Worm (Caenorhabditis elegans): ENCODE data around the gene nhx-2.

nhx-2 gene

DNA sequence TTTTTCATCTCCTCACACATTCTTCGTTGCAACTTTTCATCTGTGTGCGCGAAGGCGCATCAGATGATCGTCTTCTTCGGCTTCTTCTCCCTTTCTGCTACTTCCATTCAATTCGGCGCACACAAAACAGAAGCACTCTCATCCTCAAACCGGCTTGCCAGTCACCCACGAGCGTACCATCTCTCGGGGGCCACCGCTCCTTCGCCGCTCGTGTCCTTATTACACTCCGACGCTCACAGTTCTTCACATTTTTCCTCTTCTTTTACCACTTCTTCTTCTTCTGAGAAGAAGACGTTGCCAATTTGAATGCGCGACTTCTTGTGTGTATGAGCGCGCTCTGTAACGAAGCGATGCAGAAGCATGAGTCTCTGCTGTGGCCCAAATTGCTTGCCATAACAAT is 15.2 kb downstream of the nhx-2 start:
- TF ChIP-seq egl-44 (GFP tag; IDR thresholded peaks at IDR 0.05) = no peak
- 0 out of 2 replicates have a peak, but pooled peaks have one; percentile 45 for TF ChIP-seq zfh-2 (GFP tag; conservative IDR thresholded peaks at IDR 0.05)

DNA sequence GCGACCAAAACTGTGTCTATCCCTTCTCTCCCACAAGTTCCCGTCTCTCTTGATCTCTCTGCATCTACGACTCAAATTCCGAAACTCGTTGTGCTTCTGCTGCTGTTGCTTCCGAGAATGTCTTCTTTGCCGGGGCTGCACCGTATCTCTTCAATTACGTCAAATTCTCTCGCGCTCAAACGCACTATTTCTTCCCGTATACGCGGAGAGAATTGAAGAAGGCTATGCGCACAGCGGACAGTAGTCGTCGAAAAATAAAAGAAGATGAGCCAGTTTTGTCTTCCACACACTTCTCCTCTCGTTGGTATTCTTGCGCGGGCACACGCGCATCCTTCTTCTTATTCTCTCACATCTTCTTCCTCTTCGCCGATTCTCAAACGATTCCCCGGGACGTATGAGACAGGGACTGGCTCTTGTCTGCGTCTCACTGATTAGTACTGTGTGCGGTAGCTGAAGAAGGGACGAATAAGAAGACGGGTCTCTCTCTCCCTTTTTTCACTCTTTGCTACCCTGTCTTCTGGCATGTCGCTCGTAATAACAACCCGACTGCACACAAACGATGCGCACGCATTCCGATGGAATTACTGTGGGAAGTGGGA is 17.4 kb downstream of the nhx-2 start:
- TF ChIP-seq sea-2 (GFP tag; IDR thresholded peaks at IDR 0.05) (no peak), zfh-2 (GFP tag; conservative IDR thresholded peaks at IDR 0.05) (0 out of 2 replicates have a peak, but pooled peaks have one; percentile 21)

DNA sequence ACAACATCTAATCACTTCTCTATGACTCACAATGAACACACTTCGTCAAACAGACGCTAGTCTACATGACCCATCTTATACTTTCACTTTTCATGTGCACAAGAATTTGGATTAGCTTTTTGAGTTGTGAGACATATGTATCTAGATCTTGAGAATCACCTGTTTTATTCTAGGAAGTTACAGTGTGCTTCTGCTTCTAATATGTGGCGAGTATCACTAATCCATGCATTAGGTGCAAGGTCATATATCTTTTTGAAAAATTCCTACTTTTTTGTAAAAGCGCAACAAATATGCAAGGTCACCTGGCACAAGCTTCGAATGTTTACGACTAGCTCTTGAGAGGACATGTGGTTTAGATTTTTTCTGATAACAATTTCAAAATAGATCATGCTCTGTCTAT is 18.0 kb downstream of the nhx-2 start:
- TF ChIP-seq let-607 (tag; optimal IDR thresholded peaks at IDR 0.05) = no peak
- no peak for TF ChIP-seq D2030.7 (GFP tag; IDR thresholded peaks at IDR 0.05)
- TF ChIP-seq lin-40 (tag; optimal IDR thresholded peaks at IDR 0.05) = no peak
- no peak for TF ChIP-seq F23B12.7 (tag; optimal IDR thresholded peaks at IDR 0.05; ENCODE audit: insufficient read depth)

DNA sequence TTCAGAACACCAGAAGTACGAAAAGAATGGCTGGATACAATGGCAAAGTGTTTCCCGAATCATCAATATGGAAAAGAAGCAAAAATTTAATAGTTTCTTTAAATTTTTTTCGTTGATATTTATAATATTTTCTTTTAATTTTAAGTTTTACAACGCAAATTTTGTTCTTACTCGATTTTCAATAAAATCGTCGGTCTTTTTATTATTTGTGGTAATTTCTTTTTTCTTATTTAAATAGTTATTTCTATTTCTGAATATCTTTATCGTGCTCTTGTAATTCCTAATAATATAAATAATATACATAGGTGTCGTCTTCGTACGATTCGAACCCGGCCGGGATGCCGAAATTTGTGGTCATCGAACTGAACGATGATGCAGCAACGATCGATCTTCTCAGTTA is 22.1 kb downstream of the nhx-2 start, which contains the start of gene lir-1:
Gene lir-1 (plus strand): TSS at position 301 of the 400 bp plus-strand sequence.
- no peak for TF ChIP-seq akir-1 (GFP tag; optimal IDR thresholded peaks at IDR 0.05)
- TF ChIP-seq F49E8.2 (tag; optimal IDR thresholded peaks at IDR 0.05; ENCODE audit: insufficient read depth) = no peak

DNA sequence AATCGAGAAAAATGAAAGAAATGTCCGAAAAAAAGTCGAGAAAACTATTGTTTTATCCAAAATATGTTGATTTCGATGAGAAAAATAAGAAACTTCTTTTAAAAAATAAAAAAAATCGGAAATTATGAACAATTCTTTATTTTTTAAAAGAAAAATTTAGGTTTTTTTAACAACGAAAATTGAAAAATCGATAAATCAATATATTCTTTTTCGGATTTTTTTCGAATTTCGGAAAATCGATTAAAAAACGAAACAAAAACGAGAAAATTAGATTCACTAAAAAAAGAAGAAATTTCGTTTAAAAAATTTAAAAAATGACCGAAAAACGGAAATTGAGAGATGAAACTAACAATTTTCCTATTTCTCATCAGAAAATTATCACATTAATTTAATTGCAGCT is 23.7 kb downstream of the nhx-2 start:
- no peak for TF ChIP-seq nhr-80 (tag; optimal IDR thresholded peaks at IDR 0.05)
- TF ChIP-seq ztf-28 (GFP tag; IDR thresholded peaks at IDR 0.05) = no peak
- no peak for TF ChIP-seq F49E8.2 (tag; optimal IDR thresholded peaks at IDR 0.05; ENCODE audit: insufficient read depth)
- no peak for TF ChIP-seq attf-3 (GFP tag; conservative IDR thresholded peaks at IDR 0.05)
- TF ChIP-seq Y79H2A.3 (GFP tag; conservative IDR thresholded peaks at IDR 0.05) = no peak
- TF ChIP-seq ztf-26 (tag; optimal IDR thresholded peaks at IDR 0.05) = no peak
- no peak for TF ChIP-seq bed-2 (GFP tag; IDR thresholded peaks at IDR 0.05)
- TF ChIP-seq nfya-2 (GFP tag; IDR thresholded peaks at IDR 0.05) = no peak

DNA sequence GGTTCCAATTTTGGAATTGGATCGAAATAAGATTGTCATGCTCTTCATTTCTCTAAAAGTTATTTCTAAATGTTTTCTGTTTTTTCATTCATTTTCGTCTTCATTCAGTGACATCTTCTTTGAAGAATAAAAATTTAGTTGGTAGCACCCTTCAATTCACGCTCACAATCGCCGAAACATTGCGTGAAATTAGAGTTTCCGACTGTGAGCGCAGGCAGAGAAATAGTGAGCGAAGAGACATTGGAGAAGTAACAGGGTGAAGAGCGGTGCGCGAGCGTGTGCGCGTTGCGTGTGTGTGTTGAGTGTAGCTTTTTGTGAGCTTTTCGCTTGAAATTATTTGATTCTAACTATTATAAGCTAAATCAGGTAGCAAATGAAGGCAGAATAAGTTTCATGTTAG is 24.3 kb downstream of the nhx-2 start:
- TF ChIP-seq pbrm-1 (GFP tag; IDR thresholded peaks at IDR 0.05) = 0 out of 2 replicates have a peak, but pooled peaks have one; percentile 31
- TF ChIP-seq mcd-1 (GFP tag; IDR thresholded peaks at IDR 0.05) = 0 out of 2 replicates have a peak, but pooled peaks have one; percentile 14
- TF ChIP-seq F39B2.1 (GFP tag; IDR thresholded peaks at IDR 0.05) = no peak
- TF ChIP-seq nfya-1 (tag; optimal IDR thresholded peaks at IDR 0.05; ENCODE audit: borderline replicate concordance, insufficient read depth) = no peak
- TF ChIP-seq let-607 (tag; optimal IDR thresholded peaks at IDR 0.05) = no peak
- no peak for TF ChIP-seq cebp-1 (GFP tag; IDR thresholded peaks at IDR 0.05)
- TF ChIP-seq cebp-1 (tag; optimal IDR thresholded peaks at IDR 0.05) = peak; percentile 52
- no peak for TF ChIP-seq ceh-58 (GFP tag; IDR thresholded peaks at IDR 0.05)
- no peak for TF ChIP-seq F57C9.4 (tag; optimal IDR thresholded peaks at IDR 0.05)
- TF ChIP-seq hmg-1.2 (GFP tag; IDR thresholded peaks at IDR 0.05) = peak; percentile 65; the same call in 1 of the 2 replicates
- TF ChIP-seq nhr-90 (tag; optimal IDR thresholded peaks at IDR 0.05) = no peak
- TF ChIP-seq ceh-27 (GFP tag; optimal IDR thresholded peaks at IDR 0.05) = peak; percentile 16
- TF ChIP-seq mxl-1 (tag; optimal IDR thresholded peaks at IDR 0.05) = no peak
